Fruit fly (Drosophila melanogaster): ENCODE measurements around the gene Rala.

The Rala gene

DNA sequence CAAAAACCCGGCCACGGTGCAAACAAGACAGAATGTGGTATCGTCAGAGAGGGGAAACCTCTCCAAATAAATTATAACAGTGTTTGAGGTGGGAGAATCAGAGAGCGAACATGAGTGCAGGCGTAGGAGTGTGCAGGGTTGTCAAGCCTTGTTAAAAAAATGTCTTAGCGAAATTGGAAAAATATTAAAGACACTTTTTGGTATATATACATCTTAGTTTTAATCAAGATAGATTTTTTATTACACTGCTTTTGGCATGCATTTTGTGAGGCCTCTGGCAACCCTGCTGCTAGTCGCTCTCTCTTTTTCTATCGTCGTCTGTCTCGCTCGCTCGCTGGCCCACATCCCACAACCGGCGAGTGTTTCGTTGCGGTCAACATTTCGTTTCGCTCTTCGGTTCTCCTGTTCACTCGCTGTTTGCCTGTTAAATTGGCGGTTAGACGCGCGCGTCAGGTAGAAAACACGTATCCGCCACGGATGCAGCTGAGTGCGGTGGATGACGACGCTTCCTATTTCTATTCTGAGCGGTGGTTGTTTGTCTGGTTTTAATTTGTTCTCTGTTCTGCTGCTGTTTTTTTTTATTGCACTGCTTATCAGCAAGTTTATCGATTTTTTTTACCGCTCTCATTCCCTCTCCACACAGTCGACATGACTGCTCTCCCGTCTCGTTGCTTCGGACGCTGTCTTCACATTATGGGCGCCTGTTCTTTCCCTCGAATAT is 22.7 kb upstream of the Rala start (continued):
- TF ChIP-seq CG13424 (tag; optimal IDR thresholded peaks at IDR 0.05): peak; percentile 100
- peak; percentile 99 for TF ChIP-seq CG14667 (GFP tag; IDR thresholded peaks at IDR 0.05)
- TF ChIP-seq gt (GFP tag; IDR thresholded peaks at IDR 0.05): peak; percentile 99
- TF ChIP-seq vfl (GFP tag; optimal IDR thresholded peaks at IDR 0.05): peak; percentile 99
- peak; percentile 99 for TF ChIP-seq Hr51 (GFP tag; optimal IDR thresholded peaks at IDR 0.05)
- peak; percentile 99 for TF ChIP-seq btn (GFP tag; optimal IDR thresholded peaks at IDR 0.05)
- peak in 1 of 2 experiments; percentile 93 for TF ChIP-seq Hr78 (GFP tag; optimal IDR thresholded peaks at IDR 0.05)
- no peak for TF ChIP-seq zen2 (GFP tag; IDR thresholded peaks at IDR 0.05; ENCODE audit: partially characterized antibody)
- peak; percentile 99 for TF ChIP-seq CG1792 (GFP tag; optimal IDR thresholded peaks at IDR 0.05)
- peak; percentile 48 for TF ChIP-seq Lpt (GFP tag; optimal IDR thresholded peaks at IDR 0.05)
- peak; percentile 98 for TF ChIP-seq ab (GFP tag; optimal IDR thresholded peaks at IDR 0.05)
- TF ChIP-seq pita (GFP tag; optimal IDR thresholded peaks at IDR 0.05): no peak
- peak; percentile 99 for TF ChIP-seq toy (GFP tag; IDR thresholded peaks at IDR 0.05)
- TF ChIP-seq CG10959 (GFP tag; IDR thresholded peaks at IDR 0.05): peak; percentile 99
- TF ChIP-seq CG12942 (GFP tag; optimal IDR thresholded peaks at IDR 0.05): peak; percentile 99
- TF ChIP-seq CG9932 (GFP tag; IDR thresholded peaks at IDR 0.05): peak; percentile 100
- TF ChIP-seq CG12071 (GFP tag; optimal IDR thresholded peaks at IDR 0.05): peak; percentile 99
- TF ChIP-seq CG4707 (GFP tag; optimal IDR thresholded peaks at IDR 0.05): peak; percentile 94
- peak; percentile 87 for TF ChIP-seq stwl (tag; optimal IDR thresholded peaks at IDR 0.05)
- peak; percentile 99 for TF ChIP-seq cwo (GFP tag; optimal IDR thresholded peaks at IDR 0.05)
- TF ChIP-seq Gug (GFP tag; IDR thresholded peaks at IDR 0.05): peak; percentile 99
- TF ChIP-seq cato (GFP tag; optimal IDR thresholded peaks at IDR 0.05; ENCODE audit: borderline replicate concordance): peak; percentile 99
- TF ChIP-seq Neu2 (GFP tag; optimal IDR thresholded peaks at IDR 0.05; ENCODE audit: borderline replicate concordance): peak; percentile 97
- TF ChIP-seq Drgx (GFP tag; IDR thresholded peaks at IDR 0.05): peak; percentile 99
- TF ChIP-seq CG10543 (GFP tag; optimal IDR thresholded peaks at IDR 0.05): peak; percentile 100
- TF ChIP-seq CTCF (GFP tag; optimal IDR thresholded peaks at IDR 0.05): peak; percentile 77
- peak; percentile 99 for TF ChIP-seq CG17912 (GFP tag; optimal IDR thresholded peaks at IDR 0.05)
- peak; percentile 94 for TF ChIP-seq CG7745 (tag; optimal IDR thresholded peaks at IDR 0.05)
- TF ChIP-seq CG8359 (GFP tag; optimal IDR thresholded peaks at IDR 0.05; ENCODE audit: borderline replicate concordance): peak; percentile 96
- TF ChIP-seq pum (GFP tag; optimal IDR thresholded peaks at IDR 0.05): peak; percentile 99
- no peak for TF ChIP-seq Hr39 (optimal IDR thresholded peaks at IDR 0.05)
- TF ChIP-seq NC2α (GFP tag; optimal IDR thresholded peaks at IDR 0.05): peak; percentile 99
- no peak for TF ChIP-seq prd (optimal IDR thresholded peaks at IDR 0.05)
- peak; percentile 100 for TF ChIP-seq prd (GFP tag; IDR thresholded peaks at IDR 0.05)
- TF ChIP-seq Ada2b (GFP tag; IDR thresholded peaks at IDR 0.05): peak; percentile 100
- peak; percentile 99 for TF ChIP-seq CG13775 (GFP tag; optimal IDR thresholded peaks at IDR 0.05)
- TF ChIP-seq CG5953 (GFP tag; IDR thresholded peaks at IDR 0.05): peak; percentile 99
- TF ChIP-seq her (GFP tag; optimal IDR thresholded peaks at IDR 0.05): peak; percentile 97
- TF ChIP-seq gfzf (GFP tag; optimal IDR thresholded peaks at IDR 0.05): peak; percentile 43
- TF ChIP-seq CG15269 (tag; optimal IDR thresholded peaks at IDR 0.05): peak; percentile 100
- TF ChIP-seq CG13123 (GFP tag; optimal IDR thresholded peaks at IDR 0.05): peak; percentile 99
- peak; percentile 100 for TF ChIP-seq ap (GFP tag; IDR thresholded peaks at IDR 0.05)
- TF ChIP-seq CG31365 (tag; optimal IDR thresholded peaks at IDR 0.05): peak; percentile 95
- TF ChIP-seq CG30403 (GFP tag; optimal IDR thresholded peaks at IDR 0.05): peak; percentile 100
- TF ChIP-seq lbe (GFP tag; optimal IDR thresholded peaks at IDR 0.05): peak; percentile 99
- no peak for TF ChIP-seq vnd (GFP tag; IDR thresholded peaks at IDR 0.05; ENCODE audit: partially characterized antibody)
- TF ChIP-seq CG15479 (GFP tag; optimal IDR thresholded peaks at IDR 0.05): peak; percentile 84
- peak; percentile 99 for TF ChIP-seq fd96Cb (tag; optimal IDR thresholded peaks at IDR 0.05)
- peak; percentile 99 for TF ChIP-seq salm (tag; optimal IDR thresholded peaks at IDR 0.05)
- peak; percentile 97 for TF ChIP-seq CG10565 (GFP tag; optimal IDR thresholded peaks at IDR 0.05)
